Fruit fly (Drosophila melanogaster) whole organism, embryonic: ENCODE measurements around the gene ldbr.

Experiments used
- BEAF-32 ChIP-seq: fragments of 200-800 bp; sonication (Bioruptor generic); optimal IDR thresholded peaks from 3 replicates; lab custom pipeline; 2017; ENCODE audit warnings: missing biosample characterization, missing genetic modification characterization, mild to moderate bottlenecking, moderate library complexity, missing genetic modification reagents
- BtbVII ChIP-seq: fragments of 200-800 bp; sonication (Bioruptor generic); optimal IDR thresholded peaks from 3 replicates; lab custom pipeline; 2017; ENCODE audit warnings: missing biosample characterization, mild to moderate bottlenecking, missing genetic modification characterization
- CG10209 ChIP-seq: fragments of 200-800 bp; sonication (Bioruptor generic); optimal IDR thresholded peaks from 3 replicates; lab custom pipeline; 2017; ENCODE audit warnings: missing biosample characterization, mild to moderate bottlenecking, missing genetic modification characterization, missing genetic modification reagents
- CG1024 ChIP-seq: fragments of 200-800 bp; sonication (Bioruptor generic); IDR thresholded peaks from 2 replicates; pipeline ENCODE4 v1.3.6; 2022; ENCODE audit warnings: missing biosample characterization, missing genetic modification characterization
- CG10267 ChIP-seq: fragments of 200-800 bp; sonication (Bioruptor generic); optimal IDR thresholded peaks from 2 replicates; lab custom pipeline; 2018; ENCODE audit warnings: missing biosample characterization, mild to moderate bottlenecking, missing genetic modification characterization, moderate library complexity
- CG10543 ChIP-seq: fragments of 200-800 bp; sonication (Bioruptor generic); optimal IDR thresholded peaks from 3 replicates; lab custom pipeline; 2017; ENCODE audit warnings: missing biosample characterization, mild to moderate bottlenecking, missing genetic modification characterization, moderate library complexity
- CG12769 ChIP-seq: fragments of 200-800 bp; sonication (Bioruptor generic); optimal IDR thresholded peaks from 2 replicates; lab custom pipeline; 2019; ENCODE audit warnings: missing biosample characterization, mild to moderate bottlenecking, missing genetic modification characterization, moderate library complexity
- CG13123 ChIP-seq: fragments of 200-800 bp; sonication (Bioruptor generic); optimal IDR thresholded peaks from 2 replicates; lab custom pipeline; 2016; ENCODE audit warnings: missing biosample characterization, missing genetic modification characterization
- CG14014 ChIP-seq: fragments of 200-800 bp; sonication (Bioruptor generic); IDR thresholded peaks from 2 replicates; pipeline ENCODE4 v1.3.6; 2022; ENCODE audit warnings: missing biosample characterization, missing genetic modification characterization
- CG14860 ChIP-seq: fragments of 200-800 bp; sonication (Bioruptor generic); IDR thresholded peaks from 3 replicates; pipeline ENCODE4 v1.3.6; 2022; ENCODE audit warnings: missing biosample characterization, missing genetic modification characterization; ENCODE audit not compliant: partially characterized antibody
- CG18476 ChIP-seq: fragments of 200-800 bp; sonication (Bioruptor generic); optimal IDR thresholded peaks from 2 replicates; lab custom pipeline; 2016; ENCODE audit warnings: missing biosample characterization, mild to moderate bottlenecking, missing genetic modification characterization
- CG2199 ChIP-seq: fragments of 200-800 bp; sonication (Bioruptor generic); IDR thresholded peaks from 3 replicates; pipeline ENCODE4 v1.3.6; 2022; ENCODE audit warnings: missing biosample characterization, missing genetic modification characterization
- CG31388 ChIP-seq: fragments of 200-800 bp; sonication (Bioruptor generic); optimal IDR thresholded peaks from 2 replicates; lab custom pipeline; 2016; ENCODE audit warnings: missing biosample characterization, missing genetic modification characterization
- CG3163 ChIP-seq: fragments of 200-800 bp; sonication (Bioruptor generic); optimal IDR thresholded peaks from 3 replicates; lab custom pipeline; 2016; ENCODE audit warnings: missing biosample characterization, missing genetic modification characterization
- CG6175 ChIP-seq: fragments of 200-800 bp; sonication (Bioruptor generic); IDR thresholded peaks from 3 replicates; pipeline ENCODE4 v1.3.6; 2022; ENCODE audit warnings: missing biosample characterization, missing genetic modification characterization
- CG6791 ChIP-seq: fragments of 200-800 bp; sonication (Bioruptor generic); IDR thresholded peaks from 3 replicates; pipeline ENCODE4 v1.3.6; 2022; ENCODE audit warnings: missing biosample characterization, missing genetic modification characterization; ENCODE audit not compliant: partially characterized antibody
- CG9437 ChIP-seq: fragments of 200-800 bp; sonication (Bioruptor generic); optimal IDR thresholded peaks from 2 replicates; lab custom pipeline; 2018; ENCODE audit warnings: missing biosample characterization, mild to moderate bottlenecking, missing genetic modification characterization
- CG9817 ChIP-seq: fragments of 200-800 bp; sonication (Bioruptor generic); optimal IDR thresholded peaks from 2 replicates; lab custom pipeline; 2018; ENCODE audit warnings: missing biosample characterization, mild to moderate bottlenecking, missing genetic modification characterization, moderate library complexity
- Dbx ChIP-seq: fragments of 200-800 bp; sonication (Bioruptor generic); IDR thresholded peaks from 3 replicates; pipeline ENCODE4 v1.3.6; 2022; ENCODE audit warnings: missing biosample characterization, missing genetic modification characterization
- Dp ChIP-seq: fragments of 200-800 bp; sonication (Bioruptor generic); optimal IDR thresholded peaks from 2 replicates; lab custom pipeline; 2018; ENCODE audit warnings: missing biosample characterization, mild to moderate bottlenecking, missing genetic modification characterization, moderate library complexity
- Fer1 ChIP-seq: fragments of 200-800 bp; sonication (Bioruptor generic); optimal IDR thresholded peaks from 2 replicates; lab custom pipeline; 2017; ENCODE audit warnings: missing biosample characterization, mild to moderate bottlenecking, missing genetic modification characterization
- HHEX ChIP-seq: fragments of 200-800 bp; sonication (Bioruptor generic); optimal IDR thresholded peaks from 3 replicates; lab custom pipeline; 2017; ENCODE audit warnings: missing biosample characterization, mild to moderate bottlenecking, missing genetic modification characterization, missing genetic modification reagents
- Hmr ChIP-seq: fragments of 200-800 bp; sonication (Bioruptor generic); optimal IDR thresholded peaks from 3 replicates; lab custom pipeline; 2017; ENCODE audit warnings: mild to moderate bottlenecking, missing biosample characterization, missing genetic modification reagents, missing genetic modification characterization
- Meics ChIP-seq: fragments of 200-800 bp; sonication (Bioruptor generic); optimal IDR thresholded peaks from 2 replicates; lab custom pipeline; 2017; ENCODE audit warnings: missing biosample characterization, mild to moderate bottlenecking, missing genetic modification characterization
- Nf-YC ChIP-seq: fragments of 200-800 bp; optimal IDR thresholded peaks from 3 replicates; lab custom pipeline; 2019; ENCODE audit warnings: missing biosample characterization, mild to moderate bottlenecking, missing genetic modification characterization, moderate library complexity
- Pdp1 ChIP-seq, 2 experiments: fragments of 200-800 bp; sonication (Bioruptor generic); optimal IDR thresholded peaks; 3 replicates each; lab custom pipeline; 2016; ENCODE audit warnings: missing biosample characterization in 2 of 2, missing genetic modification characterization in 2 of 2, mild to moderate bottlenecking in 1 of 2, moderate library complexity in 1 of 2
- Ravus ChIP-seq: fragments of 200-800 bp; sonication (Bioruptor generic); IDR thresholded peaks from 2 replicates; pipeline ENCODE4 v1.3.6; 2022; ENCODE audit warnings: missing biosample characterization, missing genetic modification characterization
- Sry-δ ChIP-seq: fragments of 200-800 bp; sonication (Bioruptor generic); optimal IDR thresholded peaks from 2 replicates; lab custom pipeline; 2016; ENCODE audit warnings: missing biosample characterization, missing genetic modification characterization
- Stat92E ChIP-seq, 3 experiments: fragments of >200 bp in 2 of 3; fragments of 200-800 bp in 1 of 3; sonication (Bioruptor generic) in 1 of 3; optimal IDR thresholded peaks; 2 replicates each; lab custom pipeline; 2017 to 2019; ENCODE audit warnings: missing biosample characterization in 3 of 3, missing genetic modification characterization in 3 of 3, mild to moderate bottlenecking in 1 of 3, moderate library complexity in 1 of 3
- YL-1 ChIP-seq: fragments of 200-800 bp; sonication (Bioruptor generic); optimal IDR thresholded peaks from 3 replicates; lab custom pipeline; 2017; ENCODE audit warnings: missing biosample characterization, mild to moderate bottlenecking, missing genetic modification characterization
- abd-A ChIP-seq: fragments of 200-800 bp; sonication (Bioruptor generic); optimal IDR thresholded peaks from 3 replicates; lab custom pipeline; 2019; ENCODE audit warnings: missing biosample characterization, mild to moderate bottlenecking, missing genetic modification characterization, moderate library complexity
- ato ChIP-seq: fragments of 200-800 bp; sonication (Bioruptor generic); IDR thresholded peaks from 2 replicates; pipeline ENCODE4 v1.3.6; 2022; ENCODE audit warnings: missing biosample characterization, missing genetic modification characterization; ENCODE audit not compliant: partially characterized antibody
- bbx ChIP-seq: fragments of 200-800 bp; sonication (Bioruptor generic); IDR thresholded peaks from 2 replicates; pipeline ENCODE4 v1.3.6; 2022; ENCODE audit warnings: missing biosample characterization, missing genetic modification characterization; ENCODE audit not compliant: partially characterized antibody
- gce ChIP-seq: fragments of 200-800 bp; sonication (Bioruptor generic); IDR thresholded peaks from 3 replicates; pipeline ENCODE4 v1.3.6; 2022; ENCODE audit warnings: missing biosample characterization, missing genetic modification characterization
- gsb-n ChIP-seq: fragments of 200-800 bp; sonication (Bioruptor generic); optimal IDR thresholded peaks from 3 replicates; lab custom pipeline; 2018; ENCODE audit warnings: missing biosample characterization, mild to moderate bottlenecking, missing genetic modification characterization
- hth ChIP-seq: fragments of >200 bp; optimal IDR thresholded peaks from 2 replicates; lab custom pipeline; 2017; ENCODE audit warnings: inconsistent platforms
- jigr1 ChIP-seq: fragments of 200-800 bp; sonication (Bioruptor generic); IDR thresholded peaks from 3 replicates; pipeline ENCODE4 v1.3.6; 2022; ENCODE audit warnings: missing biosample characterization, missing genetic modification characterization
- lbe ChIP-seq: fragments of 200-800 bp; sonication (Bioruptor generic); optimal IDR thresholded peaks from 2 replicates; lab custom pipeline; 2016; ENCODE audit warnings: missing biosample characterization, mild to moderate bottlenecking, missing genetic modification characterization
- lilli ChIP-seq: fragments of 200-800 bp; sonication (Bioruptor generic); optimal IDR thresholded peaks from 3 replicates; lab custom pipeline; 2016; ENCODE audit warnings: missing biosample characterization, missing genetic modification characterization
- mam ChIP-seq: fragments of 200-800 bp; sonication (Bioruptor generic); optimal IDR thresholded peaks from 3 replicates; lab custom pipeline; 2016; ENCODE audit warnings: missing biosample characterization, missing genetic modification characterization
- nmo ChIP-seq: fragments of 200-800 bp; sonication (Bioruptor generic); optimal IDR thresholded peaks from 2 replicates; lab custom pipeline; 2018; ENCODE audit warnings: missing biosample characterization, mild to moderate bottlenecking, missing genetic modification characterization, moderate library complexity
- rib ChIP-seq: fragments of 200-800 bp; sonication (Bioruptor generic); IDR thresholded peaks from 2 replicates; pipeline ENCODE4 v1.3.6; 2022; ENCODE audit warnings: missing biosample characterization, missing genetic modification characterization
- sim ChIP-seq: fragments of 200-800 bp; sonication (Bioruptor generic); IDR thresholded peaks from 2 replicates; pipeline ENCODE4 v1.3.6; 2022; ENCODE audit warnings: missing biosample characterization, missing genetic modification characterization
- stc ChIP-seq: fragments of 200-800 bp; sonication (Bioruptor generic); IDR thresholded peaks from 2 replicates; pipeline ENCODE4 v1.3.6; 2022; ENCODE audit warnings: missing biosample characterization, missing genetic modification characterization
- tio ChIP-seq: fragments of 200-800 bp; sonication (Bioruptor generic); optimal IDR thresholded peaks from 2 replicates; lab custom pipeline; 2017; ENCODE audit warnings: missing biosample characterization, missing genetic modification characterization, inconsistent platforms
- trem ChIP-seq: fragments of 200-800 bp; optimal IDR thresholded peaks from 3 replicates; lab custom pipeline; 2019; ENCODE audit warnings: missing biosample characterization, mild to moderate bottlenecking, missing genetic modification characterization, moderate library complexity
- unpg ChIP-seq: fragments of 200-800 bp; sonication (Bioruptor generic); optimal IDR thresholded peaks from 3 replicates; lab custom pipeline; 2018; ENCODE audit warnings: missing biosample characterization, mild to moderate bottlenecking, missing genetic modification characterization, moderate library complexity
- usp ChIP-seq: fragments of >200 bp; optimal IDR thresholded peaks from 2 replicates; lab custom pipeline; 2017; ENCODE audit warnings: missing biosample characterization, missing genetic modification characterization
- vnd ChIP-seq: fragments of 200-800 bp; sonication (Bioruptor generic); IDR thresholded peaks from 3 replicates; pipeline ENCODE4 v1.3.6; 2022; ENCODE audit warnings: missing biosample characterization, missing genetic modification characterization; ENCODE audit not compliant: partially characterized antibody

ldbr gene

dm6 chr3L:8080790-8081189, 40.8 kb upstream of the ldbr start:
- TF ChIP-seq CG12769 (tag; lab: Kevin White, UChicago) (peak; percentile 74), lbe (GFP tag; lab: Kevin White, UChicago) (no peak), stc (GFP tag; lab: Robert Waterston, UW) (no peak), CG3163 (peak; percentile 22), Pdp1 (GFP tag; optimal IDR thresholded peaks at IDR 0.05; lab: Kevin White, UChicago) (peak in 1 of 2 experiments; percentile 13), YL-1 (no peak), abd-A (tag; lab: Kevin White, UChicago) (peak; percentile 15), trem (tag; lab: Kevin White, UChicago) (no peak), CG10209 (GFP tag; lab: Kevin White, UChicago) (peak; percentile 53), gsb-n (tag; lab: Kevin White, UChicago) (no peak), CG10543 (GFP tag; lab: Kevin White, UChicago) (peak; percentile 31), CG1024 (GFP tag; lab: Robert Waterston, UW) (peak; percentile 8; the same call in 1 of the 2 replicates), CG2199 (GFP tag; lab: Robert Waterston, UW) (peak; percentile 88; the same call in 2 of the 3 replicates), CG6175 (GFP tag; lab: Robert Waterston, UW) (peak; percentile 51; the same call in 1 of the 3 replicates), Nf-YC (tag; lab: Kevin White, UChicago) (no peak), nmo (GFP tag; lab: Kevin White, UChicago) (no peak), vnd (GFP tag; lab: Robert Waterston, UW) (no peak)

- TF ChIP-seq CG14014 (GFP tag; lab: Robert Waterston, UW) (peak; percentile 38; the same call in 1 of the 2 replicates), mam (GFP tag; lab: Kevin White, UChicago) (peak; percentile 42), Fer1 (GFP tag; lab: Kevin White, UChicago) (peak; percentile 81), CG9817 (tag; lab: Kevin White, UChicago) (no peak), CG14860 (GFP tag; lab: Robert Waterston, UW) (no peak), usp (GFP tag; lab: Kevin White, UChicago) (no peak), ato (GFP tag; lab: Robert Waterston, UW) (no peak), lilli (GFP tag; lab: Kevin White, UChicago) (peak; percentile 58), CG10267 (tag; lab: Kevin White, UChicago) (peak; percentile 67), rib (peak; percentile 31; the same call in 1 of the 2 replicates), Hmr (GFP tag; lab: Kevin White, UChicago) (peak; percentile 69), CG9437 (no peak), Meics (GFP tag; lab: Kevin White, UChicago) (peak; percentile 52), BEAF-32 (GFP tag; lab: Kevin White, UChicago) (no peak), tio (GFP tag; lab: Kevin White, UChicago) (no peak), sim (GFP tag; lab: Robert Waterston, UW) (no peak), Ravus (GFP tag; lab: Robert Waterston, UW) (no peak), bbx (GFP tag; lab: Robert Waterston, UW) (peak; percentile 47; the same call in 1 of the 2 replicates), CG13123 (GFP tag; lab: Kevin White, UChicago) (no peak), unpg (peak; percentile 46), Dp (GFP tag; lab: Kevin White, UChicago) (peak; percentile 38), CG6791 (GFP tag; lab: Robert Waterston, UW) (no peak), hth (no peak), BtbVII (peak; percentile 65), Stat92E (GFP tag; optimal IDR thresholded peaks at IDR 0.05; lab: Kevin White, UChicago) (peak in 1 of 3 experiments; percentile 62), HHEX (GFP tag; lab: Kevin White, UChicago) (peak; percentile 23), CG31388 (no peak), Sry-δ (GFP tag; lab: Kevin White, UChicago) (no peak), CG18476 (GFP tag; lab: Kevin White, UChicago) (no peak), jigr1 (GFP tag; lab: Robert Waterston, UW) (no peak), Dbx (GFP tag; lab: Robert Waterston, UW) (peak; percentile 46; the same call in 1 of the 3 replicates), gce (GFP tag; lab: Robert Waterston, UW) (no peak)
These were observed 39.8 kb upstream of the ldbr start for dm6 chr3L:8081822-8082221.
